Fruit fly (Drosophila melanogaster): ENCODE data around the gene cal1.

The cal1 gene

DNA sequence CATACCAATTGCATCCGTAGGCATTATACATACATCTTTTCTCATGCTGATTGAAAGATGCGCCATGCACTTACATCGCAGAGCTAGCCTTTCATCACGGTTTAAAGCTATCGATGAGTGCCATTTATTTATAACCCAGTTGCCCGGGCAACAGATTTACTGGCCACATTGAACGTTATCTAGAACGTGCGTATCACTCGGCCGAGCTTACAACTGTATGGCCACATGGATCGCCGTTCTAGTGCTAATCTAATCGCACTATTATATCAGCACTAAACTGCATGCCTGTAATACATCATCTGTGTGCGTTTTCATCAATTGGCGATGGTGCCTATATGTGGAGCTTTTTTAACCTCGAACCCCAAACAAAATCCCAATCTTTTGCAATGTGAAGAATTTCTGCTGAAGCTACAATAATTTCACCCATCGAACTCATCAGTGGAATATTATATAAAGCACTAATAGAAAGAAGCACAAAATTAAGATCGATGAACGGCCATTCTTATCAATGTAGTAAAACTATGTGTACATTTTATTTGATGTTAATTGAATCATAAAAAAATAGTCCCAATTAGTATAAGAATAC, 27.2 kb upstream of the cal1 start:
- TF ChIP-seq CG8478 (optimal IDR thresholded peaks at IDR 0.05) (no peak), CTCF (optimal IDR thresholded peaks at IDR 0.05) (no peak)

DNA sequence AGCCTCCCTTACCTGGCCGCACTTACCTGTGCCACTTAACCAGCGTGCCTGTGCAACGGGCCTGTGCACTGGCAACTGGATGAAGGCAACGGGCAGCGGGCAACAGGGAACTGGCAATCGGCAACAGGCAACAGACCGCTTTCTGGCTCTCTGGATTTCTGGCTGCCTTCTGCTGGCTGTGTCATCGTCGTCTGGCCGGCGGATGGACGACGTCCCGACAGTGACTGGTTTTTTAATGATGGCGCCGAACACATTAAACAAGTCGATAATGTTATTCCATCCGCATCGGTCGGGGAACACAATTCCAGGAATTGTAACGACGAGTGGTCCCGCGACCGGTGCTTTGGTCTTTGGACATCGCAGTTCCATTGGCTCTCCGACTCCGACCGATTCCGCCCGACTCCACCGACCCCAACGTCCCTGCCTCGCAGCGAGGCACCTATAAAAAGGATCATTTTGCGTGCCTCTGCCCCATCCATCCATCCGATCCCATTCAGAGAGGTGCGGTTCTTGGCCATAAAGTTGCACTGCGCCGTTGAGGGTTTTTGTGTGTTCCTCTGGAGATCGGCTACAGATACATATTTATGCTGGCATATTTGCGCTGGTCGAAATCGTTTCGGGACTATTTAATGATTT, 26.2 kb upstream of the cal1 start:
- TF ChIP-seq CG8478 (optimal IDR thresholded peaks at IDR 0.05) (no peak), CTCF (optimal IDR thresholded peaks at IDR 0.05) (no peak)

DNA sequence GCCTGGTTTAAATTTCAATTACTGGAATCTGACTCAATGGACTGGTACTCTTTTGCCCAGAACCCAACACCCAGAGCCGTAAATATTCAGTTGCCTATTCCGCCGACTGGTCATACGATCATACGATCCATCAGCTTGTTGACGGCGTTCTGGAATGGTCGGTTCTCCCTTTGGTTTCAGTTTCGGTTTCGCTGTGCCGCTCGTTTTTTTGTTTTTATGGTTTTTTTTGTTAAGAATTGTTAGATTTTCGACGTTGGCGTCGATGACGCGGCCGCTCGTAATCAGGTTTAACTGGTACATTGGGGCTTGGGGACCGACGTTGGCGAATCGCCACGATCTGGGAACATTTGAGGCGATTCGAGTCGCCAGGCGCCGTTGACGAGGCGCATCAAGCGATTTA, 25.4 kb upstream of the cal1 start:
- TF ChIP-seq CG8478 (optimal IDR thresholded peaks at IDR 0.05) = no peak
- TF ChIP-seq CTCF (optimal IDR thresholded peaks at IDR 0.05) = no peak

DNA sequence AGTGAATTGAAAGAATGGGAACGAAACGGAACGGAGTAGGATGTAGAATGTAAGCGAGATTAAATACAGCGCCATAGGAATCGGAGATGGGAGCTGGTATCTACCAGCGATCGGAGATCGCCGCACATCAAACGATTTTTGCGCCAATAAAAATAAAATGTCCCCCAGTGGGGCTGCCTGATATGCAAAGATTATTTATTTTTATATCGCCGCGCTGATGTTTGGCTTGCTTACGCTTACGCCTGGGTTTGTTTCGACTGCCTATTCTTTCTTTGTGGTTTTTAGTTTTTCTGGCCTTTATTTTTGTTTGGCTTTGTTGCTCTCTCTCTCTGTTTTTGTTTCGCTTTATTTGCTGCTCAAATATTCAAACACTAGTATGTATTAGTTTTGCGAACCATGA, 24.3 kb upstream of the cal1 start:
- TF ChIP-seq CG8478 (optimal IDR thresholded peaks at IDR 0.05) (no peak), CTCF (optimal IDR thresholded peaks at IDR 0.05) (no peak)

DNA sequence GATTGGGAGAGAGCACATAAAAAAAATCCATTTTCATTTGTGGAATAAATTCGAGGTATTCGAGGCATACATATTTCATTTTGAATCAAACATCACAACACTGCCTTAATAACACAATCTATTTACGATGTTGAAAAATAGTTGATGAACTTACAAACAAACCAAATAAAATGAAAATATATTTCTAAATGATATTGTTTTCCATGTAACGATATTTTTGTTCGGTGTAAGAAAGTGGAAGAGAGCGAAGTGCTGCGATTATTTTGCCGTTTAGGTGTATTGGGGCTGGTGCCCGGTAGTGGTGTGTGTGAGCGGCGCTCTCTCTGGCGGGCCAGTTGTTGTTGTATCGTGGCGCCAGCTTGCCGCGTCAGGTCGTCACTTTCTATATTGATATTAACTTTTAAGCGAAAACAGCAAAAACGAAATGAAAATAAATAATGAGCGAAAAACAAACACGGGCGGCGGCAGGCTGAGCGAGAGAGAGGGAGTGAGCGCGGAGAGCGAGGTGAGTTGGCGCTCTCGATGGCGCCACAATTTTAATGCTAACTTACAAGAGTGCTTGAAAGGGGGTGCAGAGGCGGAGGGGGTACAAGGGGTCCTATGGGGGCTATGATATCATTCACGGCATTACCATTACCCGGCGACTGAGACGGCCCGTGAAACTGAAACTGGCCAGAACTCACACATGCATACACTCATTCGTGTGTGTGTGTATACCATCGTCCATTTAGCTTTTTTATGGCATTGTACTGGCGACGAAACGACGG, 22.9 kb upstream of the cal1 start:
- TF ChIP-seq CTCF (optimal IDR thresholded peaks at IDR 0.05) = no peak
- TF ChIP-seq CG8478 (optimal IDR thresholded peaks at IDR 0.05) = no peak

DNA sequence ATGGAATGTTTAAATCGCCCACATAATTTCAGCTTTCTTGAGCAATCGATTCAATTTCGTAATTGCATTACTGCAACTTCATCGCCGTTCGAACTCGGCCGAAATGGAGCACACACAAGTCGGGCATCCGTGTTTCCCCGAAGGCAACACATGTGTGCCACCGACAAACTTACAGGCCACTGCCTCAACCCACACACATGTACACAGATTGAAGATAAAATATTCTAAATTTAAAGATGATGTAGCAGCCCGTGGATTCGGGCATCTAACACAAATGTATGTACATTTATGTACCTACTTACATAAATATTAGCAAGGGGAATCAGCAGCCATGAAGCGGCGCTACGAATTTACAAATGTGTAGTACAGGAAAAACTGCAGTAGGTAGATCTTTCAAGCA, 22.0 kb upstream of the cal1 start:
- TF ChIP-seq CTCF (optimal IDR thresholded peaks at IDR 0.05) (no peak), CG8478 (optimal IDR thresholded peaks at IDR 0.05) (no peak)

DNA sequence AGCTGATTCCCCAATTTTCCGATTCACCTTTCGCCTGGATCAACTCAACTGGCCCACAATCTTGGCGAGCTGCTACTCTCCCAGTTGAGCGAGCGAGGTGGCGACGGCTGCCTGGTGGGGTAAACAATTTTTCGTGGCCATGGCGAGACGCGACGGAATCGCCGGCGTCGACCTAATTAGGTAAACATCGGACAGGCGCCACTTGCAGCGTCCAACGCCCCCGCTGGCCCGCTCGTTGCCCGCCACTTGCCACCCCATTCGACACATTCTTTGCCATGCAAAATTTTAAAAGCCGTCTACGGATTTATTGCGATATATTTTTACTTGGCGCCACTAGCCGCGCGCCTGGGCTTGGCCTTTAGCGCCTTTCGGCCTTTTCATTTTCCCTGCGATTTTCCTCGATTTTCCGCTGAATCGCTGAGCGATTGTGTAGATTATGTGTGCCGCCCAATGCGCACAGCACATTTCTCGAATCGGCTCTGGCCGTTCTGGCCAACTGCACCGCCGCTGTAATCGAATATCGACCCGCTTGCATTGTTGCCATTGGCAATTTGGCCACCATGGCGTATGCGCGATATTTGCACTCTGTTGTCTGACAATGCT, 21.2 kb upstream of the cal1 start:
- no peak for TF ChIP-seq CTCF (optimal IDR thresholded peaks at IDR 0.05)
- no peak for TF ChIP-seq CG8478 (optimal IDR thresholded peaks at IDR 0.05)

DNA sequence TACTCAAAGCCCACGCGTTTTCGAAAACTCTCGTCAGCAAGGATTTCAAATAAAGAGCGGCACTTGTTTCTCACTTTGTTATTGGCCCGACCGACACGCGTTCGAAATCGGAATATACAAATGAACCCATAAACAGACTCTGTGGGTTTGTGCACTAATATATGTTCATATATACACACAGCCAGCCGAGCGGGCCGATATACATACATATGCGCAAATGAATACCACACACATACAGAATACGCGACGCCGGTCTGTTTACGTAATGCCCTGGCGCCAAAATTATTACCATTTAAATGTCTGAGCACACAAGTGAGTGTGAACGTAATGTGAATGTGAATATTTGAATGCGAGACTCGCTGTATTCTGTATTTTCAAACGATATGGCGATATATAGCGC, 20.4 kb upstream of the cal1 start:
- TF ChIP-seq CTCF (optimal IDR thresholded peaks at IDR 0.05) (no peak), CG8478 (optimal IDR thresholded peaks at IDR 0.05) (no peak)

DNA sequence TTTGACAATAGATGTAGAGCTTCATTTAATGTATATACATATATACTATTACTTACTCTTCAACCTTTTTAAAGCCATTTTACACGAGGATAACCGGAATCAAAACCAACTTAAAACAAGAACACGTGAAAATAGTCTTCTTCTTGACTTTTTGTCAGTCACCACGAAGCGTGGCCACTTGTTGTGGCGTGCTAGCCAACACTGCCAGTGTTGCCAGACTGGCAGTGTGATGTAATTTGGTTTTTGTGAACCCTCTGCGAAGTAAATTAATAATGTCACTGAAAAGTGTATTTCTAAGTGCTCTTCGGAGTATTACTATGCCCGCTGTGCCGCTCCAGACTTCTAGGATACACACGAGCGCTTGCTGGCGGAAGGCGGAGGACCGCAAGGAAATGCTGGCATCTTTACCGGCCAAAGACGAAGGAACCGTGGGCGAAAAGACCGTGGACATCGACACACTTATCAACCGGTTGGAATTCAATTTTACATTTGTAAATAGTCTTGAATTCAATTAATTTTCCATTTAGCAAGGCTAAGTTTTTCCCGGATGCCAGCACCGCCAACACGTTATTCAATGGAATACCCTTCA, 15.5 kb upstream of the cal1 start, which contains the start of the genes Ns1 and mRpS11:
TSS of gene Ns1 (minus strand) at position 150 of the 589 bp plus-strand sequence.
TSS of gene mRpS11 (plus strand) at position 207 of the 589 bp plus-strand sequence.
- peak; percentile 14 to 34 for TF ChIP-seq CTCF (optimal IDR thresholded peaks at IDR 0.05)
- TF ChIP-seq CG8478 (optimal IDR thresholded peaks at IDR 0.05) = no peak

DNA sequence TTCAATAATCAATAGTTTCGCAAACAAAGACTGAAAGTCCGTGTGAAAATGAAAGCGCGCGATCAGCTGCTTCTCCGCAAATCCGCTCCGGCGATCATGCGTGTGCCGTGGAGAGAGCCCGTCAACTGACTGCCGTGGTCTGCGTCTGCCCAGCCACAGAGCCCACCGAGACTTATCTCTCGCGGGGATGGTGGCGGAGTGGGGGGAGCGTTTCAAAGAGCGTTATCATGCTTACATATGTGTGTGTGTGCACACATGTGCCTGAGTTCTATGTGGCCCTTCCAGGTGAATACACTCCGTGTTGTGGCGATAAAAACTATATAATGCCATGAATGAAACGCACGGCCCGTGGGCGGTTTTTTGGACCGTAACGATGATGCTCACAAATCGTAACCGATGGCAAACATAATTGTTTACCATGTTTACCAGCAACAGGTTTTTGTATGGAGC, 10.1 kb upstream of the cal1 start:
- no peak for TF ChIP-seq CG8478 (optimal IDR thresholded peaks at IDR 0.05)
- peak in 1 of 2 experiments; percentile 8 for TF ChIP-seq CTCF (optimal IDR thresholded peaks at IDR 0.05)

DNA sequence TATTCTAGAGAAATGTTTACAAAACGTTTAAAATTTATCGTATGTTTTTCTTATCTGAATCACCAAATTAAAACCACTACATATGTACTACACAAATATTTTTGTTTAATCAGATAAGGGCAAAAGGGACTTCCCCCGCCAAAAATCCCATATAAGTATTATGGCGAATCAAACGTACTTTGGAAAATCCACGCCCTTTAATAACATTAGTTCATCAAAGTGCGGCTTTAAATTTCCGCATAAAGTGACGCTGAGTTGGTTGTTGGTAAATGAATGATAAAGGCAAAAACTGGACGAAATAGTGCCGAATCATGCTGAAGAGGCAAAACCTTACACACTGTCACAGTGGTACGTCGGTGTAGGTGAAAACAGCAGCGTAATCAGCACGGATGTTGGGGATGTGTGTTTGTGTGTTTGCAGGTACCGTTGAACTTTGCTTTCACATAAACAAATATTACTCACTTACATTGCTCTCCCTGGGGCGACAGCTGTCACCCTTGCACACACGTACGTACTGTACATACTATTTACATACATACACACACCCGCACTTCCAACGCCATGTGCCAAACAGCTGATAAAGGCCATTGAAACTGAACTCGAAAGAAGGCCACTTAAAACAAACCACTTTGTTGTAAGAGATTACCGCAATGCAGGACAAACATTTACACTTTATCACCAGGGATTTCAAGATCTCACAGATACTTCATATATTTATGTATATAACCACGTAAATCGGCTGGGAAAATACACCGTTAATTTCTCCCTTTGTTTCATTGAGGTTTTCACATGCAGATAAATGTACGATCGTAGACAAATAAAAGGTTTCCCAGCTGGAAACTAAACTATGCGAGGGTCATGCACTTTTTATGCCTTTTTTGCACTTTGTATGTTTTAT, 8.9 kb upstream of the cal1 start:
- TF ChIP-seq CTCF (optimal IDR thresholded peaks at IDR 0.05) = no peak
- no peak for TF ChIP-seq CG8478 (optimal IDR thresholded peaks at IDR 0.05)

DNA sequence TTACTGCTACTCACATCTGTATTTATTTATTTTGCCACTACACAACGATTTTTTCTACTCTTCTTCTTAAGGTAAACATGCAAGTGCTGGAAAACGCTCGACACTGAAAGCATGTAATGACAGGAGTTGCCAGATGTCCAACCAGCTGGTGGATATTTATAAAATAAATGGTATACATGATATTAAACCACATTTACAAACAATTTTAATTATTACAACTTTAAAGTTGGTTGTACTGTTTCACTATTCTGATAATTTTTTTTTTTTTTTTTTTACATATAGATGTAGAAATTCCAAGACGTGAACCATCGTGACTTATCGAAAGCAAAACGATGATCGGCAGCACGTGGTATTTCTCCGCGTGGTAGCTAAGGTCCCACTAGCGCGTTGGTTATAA, 8.2 kb upstream of the cal1 start, which contains the start of the genes Keap1 and kuk:
TSS of gene Keap1 (minus strand) at position 87 of the 397 bp plus-strand sequence.
TSS of gene kuk (plus strand) at position 386 of the 397 bp plus-strand sequence.
- TF ChIP-seq CG8478 (optimal IDR thresholded peaks at IDR 0.05) = no peak
- TF ChIP-seq CTCF (optimal IDR thresholded peaks at IDR 0.05) = peak in 1 of 2 experiments; percentile 54

DNA sequence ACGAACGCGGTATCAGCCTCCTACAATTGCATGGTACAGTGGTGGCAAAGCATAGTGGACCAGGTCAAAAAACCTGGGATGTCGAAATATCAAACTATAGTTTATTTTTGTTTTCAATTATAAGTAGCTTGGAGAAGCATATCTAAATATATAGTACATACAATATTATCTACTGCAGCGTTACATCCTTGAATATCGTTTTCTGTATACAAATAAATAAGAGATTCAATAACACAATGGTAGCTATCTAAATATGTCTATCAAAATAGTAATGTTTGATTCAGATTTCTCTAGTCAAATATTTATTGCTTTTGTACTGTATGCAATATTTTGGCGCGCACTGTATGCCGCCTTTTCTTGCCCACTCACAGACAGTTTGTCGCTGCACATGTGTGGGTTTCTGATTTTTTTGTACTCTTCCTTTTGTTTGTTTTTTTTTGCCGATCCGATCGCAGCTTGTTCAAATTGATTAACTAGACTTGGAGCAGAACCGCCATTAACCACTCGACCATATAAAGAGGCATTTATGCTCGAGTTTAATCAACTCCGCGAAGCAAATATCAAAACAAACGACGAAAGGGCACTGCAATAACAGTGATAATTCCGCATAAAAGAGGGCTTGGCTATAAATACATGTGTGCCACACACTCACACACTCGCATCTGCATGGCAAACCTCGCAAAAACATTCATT, 7.3 kb upstream of the cal1 start:
- TF ChIP-seq CG8478 (optimal IDR thresholded peaks at IDR 0.05) = no peak
